Fruit fly (Drosophila melanogaster): ENCODE data around the gene CG13000.
A peak's percentile ranks its signal among the peaks of the same experiment; 100 is the strongest.

- TF ChIP-seq Hr78 (GFP tag; optimal IDR thresholded peaks at IDR 0.05) (peak; percentile 77), Dfd (GFP tag; optimal IDR thresholded peaks at IDR 0.05) (no peak), Myc (optimal IDR thresholded peaks at IDR 0.05) (no peak), GATAd (GFP tag; optimal IDR thresholded peaks at IDR 0.05) (no peak), Abd-B (GFP tag; optimal IDR thresholded peaks at IDR 0.05) (no peak), Vsx2 (GFP tag; optimal IDR thresholded peaks at IDR 0.05; ENCODE audit: partially characterized antibody) (peak; percentile 97), fru (GFP tag; optimal IDR thresholded peaks at IDR 0.05) (no peak), Sp1 (GFP tag; optimal IDR thresholded peaks at IDR 0.05) (peak; percentile 51)
Measured at dm6 chrX:16968148-16968823, 20.0 kb upstream of the CG13000 start, which contains the start of gene Ubr1.
